Fruit fly (Drosophila melanogaster) whole organism, embryonic: ENCODE results near the gene Blimp-1.

Experiments
- ATbp ChIP-seq: fragments of 200-800 bp; sonication (Bioruptor generic); optimal IDR thresholded peaks from 2 replicates; lab custom pipeline; 2017; ENCODE audit warnings: missing biosample characterization, mild to moderate bottlenecking, missing genetic modification characterization, missing genetic modification reagents
- CG10209 ChIP-seq: fragments of 200-800 bp; sonication (Bioruptor generic); optimal IDR thresholded peaks from 3 replicates; lab custom pipeline; 2017; ENCODE audit warnings: missing biosample characterization, mild to moderate bottlenecking, missing genetic modification characterization, missing genetic modification reagents
- CG11504 ChIP-seq: fragments of 200-800 bp; sonication (Bioruptor generic); optimal IDR thresholded peaks from 3 replicates; lab custom pipeline; 2019; ENCODE audit warnings: missing biosample characterization, mild to moderate bottlenecking, missing genetic modification characterization, moderate library complexity
- CG11695 ChIP-seq: fragments of 200-800 bp; sonication (Bioruptor generic); IDR thresholded peaks from 3 replicates; pipeline ENCODE4 v1.3.6; 2022; ENCODE audit warnings: missing biosample characterization, missing genetic modification characterization
- CG11696 ChIP-seq: fragments of 200-800 bp; sonication (Bioruptor generic); IDR thresholded peaks from 2 replicates; pipeline ENCODE4 v1.3.6; 2022; ENCODE audit warnings: missing biosample characterization, missing genetic modification characterization
- CG13424 ChIP-seq: fragments of 200-800 bp; sonication (Bioruptor generic); optimal IDR thresholded peaks from 2 replicates; lab custom pipeline; 2019; ENCODE audit warnings: missing biosample characterization, mild to moderate bottlenecking, missing genetic modification characterization, moderate library complexity
- CG14965 ChIP-seq: fragments of 200-800 bp; sonication (Bioruptor generic); optimal IDR thresholded peaks from 2 replicates; lab custom pipeline; 2016; ENCODE audit warnings: missing biosample characterization, missing genetic modification characterization, borderline replicate concordance
- CG15514 ChIP-seq: fragments of 200-800 bp; sonication (Bioruptor generic); optimal IDR thresholded peaks from 3 replicates; lab custom pipeline; 2017; ENCODE audit warnings: missing biosample characterization, missing genetic modification characterization, mild to moderate bottlenecking, moderate library complexity, missing genetic modification reagents
- CG1647 ChIP-seq: fragments of 200-800 bp; sonication (Bioruptor generic); optimal IDR thresholded peaks from 3 replicates; lab custom pipeline; 2016; ENCODE audit warnings: missing biosample characterization, missing genetic modification characterization
- CG17328 ChIP-seq: fragments of 200-800 bp; sonication (Bioruptor generic); IDR thresholded peaks from 2 replicates; pipeline ENCODE4 v1.3.6; 2022; ENCODE audit warnings: missing biosample characterization, missing genetic modification characterization
- CG2116 ChIP-seq: fragments of 200-800 bp; sonication (Bioruptor generic); optimal IDR thresholded peaks from 3 replicates; lab custom pipeline; 2018; ENCODE audit warnings: missing biosample characterization, mild to moderate bottlenecking, missing genetic modification characterization
- CG2202 ChIP-seq: fragments of 200-800 bp; sonication (Bioruptor generic); optimal IDR thresholded peaks from 2 replicates; lab custom pipeline; 2018; ENCODE audit warnings: missing biosample characterization, mild to moderate bottlenecking, missing genetic modification characterization
- CG31388 ChIP-seq: fragments of 200-800 bp; sonication (Bioruptor generic); optimal IDR thresholded peaks from 2 replicates; lab custom pipeline; 2016; ENCODE audit warnings: missing biosample characterization, missing genetic modification characterization
- CG32767 ChIP-seq: fragments of 200-800 bp; sonication (Bioruptor generic); IDR thresholded peaks from 2 replicates; pipeline ENCODE4 v1.3.6; 2022; ENCODE audit warnings: missing biosample characterization, missing genetic modification characterization
- CG4707 ChIP-seq: fragments of 200-800 bp; sonication (Bioruptor generic); optimal IDR thresholded peaks from 2 replicates; lab custom pipeline; 2018; ENCODE audit warnings: missing biosample characterization, mild to moderate bottlenecking, missing genetic modification characterization, moderate library complexity
- CG5953 ChIP-seq: fragments of 200-800 bp; sonication (Bioruptor generic); IDR thresholded peaks from 2 replicates; pipeline ENCODE4 v1.3.6; 2022; ENCODE audit warnings: missing biosample characterization, missing genetic modification characterization
- CG6175 ChIP-seq: fragments of 200-800 bp; sonication (Bioruptor generic); IDR thresholded peaks from 3 replicates; pipeline ENCODE4 v1.3.6; 2022; ENCODE audit warnings: missing biosample characterization, missing genetic modification characterization
- CG7839 ChIP-seq: fragments of 200-800 bp; sonication (Bioruptor generic); optimal IDR thresholded peaks from 3 replicates; lab custom pipeline; 2018; ENCODE audit warnings: missing biosample characterization, mild to moderate bottlenecking, missing genetic modification characterization, moderate library complexity
- CG7987 ChIP-seq: fragments of 200-800 bp; sonication (Bioruptor generic); optimal IDR thresholded peaks from 2 replicates; lab custom pipeline; 2018; ENCODE audit warnings: missing biosample characterization, mild to moderate bottlenecking, missing genetic modification characterization, moderate library complexity
- CG8924 ChIP-seq: fragments of 200-800 bp; optimal IDR thresholded peaks from 3 replicates; lab custom pipeline; 2019; ENCODE audit warnings: missing biosample characterization, mild to moderate bottlenecking, missing genetic modification characterization, moderate library complexity
- CG9609 ChIP-seq: fragments of 200-800 bp; sonication (Bioruptor generic); optimal IDR thresholded peaks from 3 replicates; lab custom pipeline; 2016; ENCODE audit warnings: missing biosample characterization, missing genetic modification characterization
- CG9932 ChIP-seq: fragments of 200-800 bp; sonication (Bioruptor generic); IDR thresholded peaks from 2 replicates; pipeline ENCODE4 v1.3.6; 2022; ENCODE audit warnings: missing biosample characterization, missing genetic modification characterization
- Camta ChIP-seq: fragments of 200-800 bp; sonication (Bioruptor generic); optimal IDR thresholded peaks from 2 replicates; lab custom pipeline; 2016; ENCODE audit warnings: missing biosample characterization, missing genetic modification characterization
- Dbx ChIP-seq: fragments of 200-800 bp; sonication (Bioruptor generic); IDR thresholded peaks from 3 replicates; pipeline ENCODE4 v1.3.6; 2022; ENCODE audit warnings: missing biosample characterization, missing genetic modification characterization
- Dip3 ChIP-seq: fragments of 200-800 bp; sonication (Bioruptor generic); optimal IDR thresholded peaks from 3 replicates; lab custom pipeline; 2016; ENCODE audit warnings: missing biosample characterization, missing genetic modification characterization
- E2f1 ChIP-seq: fragments of 200-800 bp; sonication (Bioruptor generic); IDR thresholded peaks from 2 replicates; pipeline ENCODE4 v1.3.6; 2022; ENCODE audit warnings: missing biosample characterization, missing genetic modification characterization
- GATAe ChIP-seq: fragments of 200-800 bp; sonication (Bioruptor generic); conservative IDR thresholded peaks from 2 replicates; pipeline ENCODE4 v1.3.6; 2022; ENCODE audit warnings: missing biosample characterization, missing genetic modification characterization
- HLH4C ChIP-seq: fragments of 200-800 bp; sonication (Bioruptor generic); IDR thresholded peaks from 3 replicates; pipeline ENCODE4 v1.3.6; 2022; ENCODE audit warnings: missing biosample characterization, missing genetic modification characterization; ENCODE audit not compliant: partially characterized antibody
- Hey ChIP-seq: fragments of 200-800 bp; sonication (Bioruptor generic); optimal IDR thresholded peaks from 3 replicates; lab custom pipeline; 2018; ENCODE audit warnings: missing biosample characterization, mild to moderate bottlenecking, missing genetic modification characterization
- HmgZ ChIP-seq: fragments of 200-800 bp; sonication (Bioruptor generic); optimal IDR thresholded peaks from 2 replicates; lab custom pipeline; 2018; ENCODE audit warnings: missing biosample characterization, mild to moderate bottlenecking, missing genetic modification characterization
- Hr78 ChIP-seq, 2 experiments: fragments of 200-800 bp in 1 of 2; fragments of >200 bp in 1 of 2; sonication (Bioruptor generic) in 1 of 2; optimal IDR thresholded peaks; 2 replicates each; lab custom pipeline; 2017 to 2019; ENCODE audit warnings: missing biosample characterization in 2 of 2, missing genetic modification characterization in 2 of 2, mild to moderate bottlenecking in 1 of 2, moderate library complexity in 1 of 2
- Sin3A ChIP-seq: fragments of >200 bp; optimal IDR thresholded peaks from 2 replicates; lab custom pipeline; 2018
- Spps ChIP-seq: fragments of 200-800 bp; sonication (Bioruptor generic); optimal IDR thresholded peaks from 2 replicates; lab custom pipeline; 2018; ENCODE audit warnings: missing biosample characterization, mild to moderate bottlenecking, missing genetic modification characterization
- eyg ChIP-seq: fragments of 200-800 bp; sonication (Bioruptor generic); optimal IDR thresholded peaks from 3 replicates; lab custom pipeline; 2016; ENCODE audit warnings: missing biosample characterization, missing genetic modification characterization
- fd102C ChIP-seq: fragments of 200-800 bp; sonication (Bioruptor generic); optimal IDR thresholded peaks from 2 replicates; lab custom pipeline; 2018; ENCODE audit warnings: missing biosample characterization, mild to moderate bottlenecking, missing genetic modification characterization, moderate library complexity
- fd96Cb ChIP-seq: fragments of 200-800 bp; sonication (Bioruptor generic); optimal IDR thresholded peaks from 2 replicates; lab custom pipeline; 2018; ENCODE audit warnings: missing biosample characterization, mild to moderate bottlenecking, missing genetic modification characterization, moderate library complexity
- gcm ChIP-seq: fragments of 200-800 bp; sonication (Bioruptor generic); optimal IDR thresholded peaks from 2 replicates; lab custom pipeline; 2019; ENCODE audit warnings: missing biosample characterization, mild to moderate bottlenecking, missing genetic modification characterization, moderate library complexity
- hth ChIP-seq: fragments of >200 bp; optimal IDR thresholded peaks from 2 replicates; lab custom pipeline; 2017; ENCODE audit warnings: inconsistent platforms
- lab ChIP-seq: fragments of 200-800 bp; sonication (Bioruptor generic); optimal IDR thresholded peaks from 3 replicates; lab custom pipeline; 2017; ENCODE audit warnings: missing biosample characterization, missing genetic modification characterization, mild to moderate bottlenecking, moderate library complexity, missing genetic modification reagents
- nerfin-1 ChIP-seq: fragments of 200-800 bp; sonication (Bioruptor generic); optimal IDR thresholded peaks from 3 replicates; lab custom pipeline; 2019; ENCODE audit warnings: missing biosample characterization, mild to moderate bottlenecking, missing genetic modification characterization, moderate library complexity
- peb ChIP-seq: fragments of 200-800 bp; sonication (Bioruptor generic); IDR thresholded peaks from 2 replicates; pipeline ENCODE4 v1.3.6; 2022; ENCODE audit warnings: missing biosample characterization, missing genetic modification characterization
- pfk ChIP-seq: fragments of 200-800 bp; sonication (Bioruptor generic); optimal IDR thresholded peaks from 2 replicates; lab custom pipeline; 2018; ENCODE audit warnings: missing biosample characterization, mild to moderate bottlenecking, missing genetic modification characterization, moderate library complexity
- schlank ChIP-seq: fragments of 200-800 bp; sonication (Bioruptor generic); optimal IDR thresholded peaks from 2 replicates; lab custom pipeline; 2018; ENCODE audit warnings: missing biosample characterization, mild to moderate bottlenecking, missing genetic modification characterization
- sob ChIP-seq: fragments of 200-800 bp; sonication (Bioruptor generic); IDR thresholded peaks from 2 replicates; pipeline ENCODE4 v1.3.6; 2022; ENCODE audit warnings: missing biosample characterization, missing genetic modification characterization
- toy ChIP-seq: fragments of 200-800 bp; sonication (Bioruptor generic); IDR thresholded peaks from 2 replicates; pipeline ENCODE4 v1.3.6; 2022; ENCODE audit warnings: missing biosample characterization, missing genetic modification characterization
- ttk ChIP-seq: fragments of 200-800 bp; sonication (Bioruptor generic); IDR thresholded peaks from 2 replicates; pipeline ENCODE4 v2.1.2; 2022; ENCODE audit warnings: missing biosample characterization, missing genetic modification characterization
- wdn ChIP-seq: fragments of 200-800 bp; sonication (Bioruptor generic); IDR thresholded peaks from 2 replicates; pipeline ENCODE4 v1.3.6; 2022; ENCODE audit warnings: missing biosample characterization, missing genetic modification characterization
- z ChIP-seq: fragments of 200-800 bp; sonication (Bioruptor generic); IDR thresholded peaks from 3 replicates; pipeline ENCODE4 v1.3.6; 2022; ENCODE audit warnings: missing biosample characterization, missing genetic modification characterization
- zen ChIP-seq: fragments of 200-800 bp; sonication (Bioruptor generic); optimal IDR thresholded peaks from 3 replicates; lab custom pipeline; 2018; ENCODE audit warnings: missing biosample characterization, mild to moderate bottlenecking, missing genetic modification characterization, moderate library complexity

Gene Blimp-1

dm6 chr3L:5611732-5612250, 19.0 kb upstream of the Blimp-1 start (continued):
- peak; percentile 90 for TF ChIP-seq gcm (GFP tag; lab: Kevin White, UChicago)
- TF ChIP-seq Hr78 (GFP tag; optimal IDR thresholded peaks at IDR 0.05; lab: Kevin White, UChicago) = peak in 1 of 2 experiments; percentile 78
- no peak for TF ChIP-seq CG1647
- peak; percentile 23 for TF ChIP-seq Dip3 (GFP tag; lab: Kevin White, UChicago)
- TF ChIP-seq eyg (GFP tag; lab: Kevin White, UChicago) = no peak
- peak; percentile 65 for TF ChIP-seq sob (GFP tag; lab: Robert Waterston, UW)
- peak; percentile 77 for TF ChIP-seq lab (GFP tag; lab: Kevin White, UChicago)
- TF ChIP-seq schlank (tag; lab: Kevin White, UChicago) = no peak
- TF ChIP-seq CG11696 (GFP tag; lab: Robert Waterston, UW) = peak; percentile 93
- TF ChIP-seq toy (GFP tag; lab: Robert Waterston, UW) = no peak
- peak; percentile 73 for TF ChIP-seq CG4707 (GFP tag; lab: Kevin White, UChicago)
- TF ChIP-seq CG15514 (GFP tag; lab: Kevin White, UChicago) = peak; percentile 9
- peak; percentile 24 for TF ChIP-seq CG7987 (GFP tag; lab: Kevin White, UChicago)
- TF ChIP-seq CG31388 (GFP tag; lab: Kevin White, UChicago) = peak; percentile 7
- TF ChIP-seq Camta (GFP tag; lab: Kevin White, UChicago) = peak; percentile 1
- peak; percentile 52 for TF ChIP-seq zen (tag; lab: Kevin White, UChicago)
- TF ChIP-seq Dbx (GFP tag; lab: Robert Waterston, UW) = no peak
- TF ChIP-seq CG2202 (tag; lab: Kevin White, UChicago) = peak; percentile 86
- TF ChIP-seq ATbp = peak; percentile 82
- no peak for TF ChIP-seq hth (lab: Kevin White, UChicago)
- no peak for TF ChIP-seq pfk (GFP tag; lab: Kevin White, UChicago)
- no peak for TF ChIP-seq Hey (tag; lab: Kevin White, UChicago)
- TF ChIP-seq HmgZ (tag; lab: Kevin White, UChicago) = peak; percentile 53
- TF ChIP-seq CG14965 (GFP tag; lab: Kevin White, UChicago) = no peak
- TF ChIP-seq CG13424 (tag; lab: Kevin White, UChicago) = peak; percentile 90
- peak; percentile 91 for TF ChIP-seq CG17328 (GFP tag; lab: Robert Waterston, UW)
- peak; percentile 74 for TF ChIP-seq ttk (GFP tag; lab: Robert Waterston, UW)
- TF ChIP-seq CG2116 (GFP tag; lab: Kevin White, UChicago) = peak; percentile 33
- TF ChIP-seq CG8924 = peak; percentile 90
- TF ChIP-seq CG11504 = peak; percentile 91
- peak; percentile 63 for TF ChIP-seq CG11695 (GFP tag; lab: Robert Waterston, UW)
- peak; percentile 92 for TF ChIP-seq Spps
- no peak for TF ChIP-seq CG6175 (GFP tag; lab: Robert Waterston, UW)
- no peak for TF ChIP-seq HLH4C
- TF ChIP-seq CG32767 (GFP tag; lab: Robert Waterston, UW) = peak; percentile 66
- peak; percentile 49; the same call in 1 of the 2 replicates for TF ChIP-seq peb
- peak; percentile 88 for TF ChIP-seq nerfin-1
- peak; percentile 89 for TF ChIP-seq fd96Cb (tag; lab: Kevin White, UChicago)
- TF ChIP-seq CG7839 (tag; lab: Kevin White, UChicago) = peak; percentile 82
- TF ChIP-seq fd102C (GFP tag; lab: Kevin White, UChicago) = no peak
- TF ChIP-seq GATAe = no peak
- TF ChIP-seq CG9932 (GFP tag; lab: Robert Waterston, UW) = 0 out of 2 replicates have a peak, but pooled peaks have one; percentile 7
- no peak for TF ChIP-seq wdn (GFP tag; lab: Robert Waterston, UW)
- 0 out of 3 replicates have a peak, but pooled peaks have one; percentile 20 for TF ChIP-seq z (GFP tag; lab: Robert Waterston, UW)
- no peak for TF ChIP-seq Sin3A (lab: Kevin White, UChicago)
- TF ChIP-seq CG10209 = peak; percentile 65
- peak; percentile 77 for TF ChIP-seq E2f1
- peak; percentile 76; the same call in 1 of the 2 replicates for TF ChIP-seq CG5953 (GFP tag; lab: Robert Waterston, UW)
- TF ChIP-seq CG9609 (GFP tag; lab: Kevin White, UChicago) = no peak
- TF ChIP-seq, all 482 proteins: peak for 302
